Worm (Caenorhabditis elegans) whole organism, mixed stage, embryonic: ENCODE results near the gene Y55F3BR.11.

Experiments used
- M03D4.4 ChIP-seq: sonication (generic microtip); optimal IDR thresholded peaks from 2 replicates; lab custom pipeline; 2017; ENCODE audit warnings: mild to moderate bottlenecking, missing genetic modification characterization, missing compliant biosample characterization
- ceh-39 ChIP-seq: fragments of 150-350 bp; optimal IDR thresholded peaks from 2 replicates; lab custom pipeline; 2014; ENCODE audit warnings: missing biosample characterization, missing genetic modification characterization
- lin-13 ChIP-seq: fragments of 150-350 bp; optimal IDR thresholded peaks from 2 replicates; lab custom pipeline; 2014; ENCODE audit warnings: missing biosample characterization, missing genetic modification characterization
- lsy-2 ChIP-seq: fragments of 150-350 bp; optimal IDR thresholded peaks from 2 replicates; lab custom pipeline; 2014; ENCODE audit warnings: missing biosample characterization, missing genetic modification characterization
- mab-5 ChIP-seq: fragments of 150-350 bp; optimal IDR thresholded peaks from 2 replicates; lab custom pipeline; 2014; ENCODE audit warnings: missing biosample characterization, missing genetic modification characterization
- nhr-28 ChIP-seq: fragments of 150-350 bp; optimal IDR thresholded peaks from 2 replicates; lab custom pipeline; 2014; ENCODE audit warnings: missing biosample characterization, missing genetic modification characterization
- snpc-4 ChIP-seq: fragments of 150-350 bp; optimal IDR thresholded peaks from 2 replicates; lab custom pipeline; 2014; ENCODE audit warnings: missing biosample characterization, missing genetic modification characterization
- unc-62 ChIP-seq: fragments of 150-350 bp; optimal IDR thresholded peaks from 2 replicates; lab custom pipeline; 2014; ENCODE audit warnings: missing biosample characterization, missing genetic modification reagents, missing genetic modification characterization
- ztf-11 ChIP-seq: fragments of 150-350 bp; optimal IDR thresholded peaks from 2 replicates; lab custom pipeline; 2014; ENCODE audit warnings: missing biosample characterization, missing genetic modification characterization

DNA sequence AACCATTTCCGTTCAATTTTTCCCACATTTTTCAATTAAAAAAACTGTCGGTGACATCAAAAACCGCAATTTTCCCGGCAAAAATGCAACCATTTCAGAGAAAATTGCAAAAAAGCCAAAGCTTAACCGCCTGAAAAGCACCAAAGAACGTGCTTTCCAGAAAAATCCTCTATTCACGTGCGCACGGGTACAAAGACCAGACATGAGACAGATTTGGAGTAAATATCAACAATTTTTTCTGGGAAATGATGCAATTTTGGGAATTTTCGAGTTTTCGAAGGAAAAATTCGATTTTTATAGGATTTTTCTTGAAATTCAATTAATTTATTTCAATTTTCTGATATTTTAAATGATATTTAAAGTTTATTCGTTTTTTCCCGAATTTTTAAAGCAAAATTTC is 25.9 kb upstream of the Y55F3BR.11 start:
- no peak for TF ChIP-seq lsy-2 (tag; lab: Kevin White, UChicago)
- TF ChIP-seq snpc-4 (tag; lab: Kevin White, UChicago), result no peak
- no peak for TF ChIP-seq unc-62 (GFP tag; lab: Kevin White, UChicago)
- no peak for TF ChIP-seq ceh-39 (tag; lab: Kevin White, UChicago)
- no peak for TF ChIP-seq mab-5 (tag; lab: Kevin White, UChicago)
- no peak for TF ChIP-seq ztf-11 (tag; lab: Kevin White, UChicago)
- TF ChIP-seq nhr-28 (tag; lab: Kevin White, UChicago), result no peak
- TF ChIP-seq M03D4.4, result no peak
- TF ChIP-seq lin-13, result no peak
